Worm (Caenorhabditis elegans): ENCODE results near the gene spp-4.

ce11 chrX:7305520-7306186 is 12.9 kb downstream of the spp-4 start, which contains the start of gene sur-5:
- TF ChIP-seq T22C8.4 (GFP tag; IDR thresholded peaks at IDR 0.05) (no peak), klf-2 (GFP tag; conservative IDR thresholded peaks at IDR 0.05) (no peak), cog-1 (tag; optimal IDR thresholded peaks at IDR 0.05) (no peak), flt-1 (GFP tag; IDR thresholded peaks at IDR 0.05) (no peak), ref-1 (GFP tag; conservative IDR thresholded peaks at IDR 0.05) (no peak), ztf-23 (GFP tag; IDR thresholded peaks at IDR 0.05) (no peak), ztf-29 (GFP tag; IDR thresholded peaks at IDR 0.05) (no peak), med-1 (GFP tag; optimal IDR thresholded peaks at IDR 0.05; ENCODE audit: insufficient read depth) (no peak)

Measured in whole organism, midembryonic.